In the genomic region with DNA sequence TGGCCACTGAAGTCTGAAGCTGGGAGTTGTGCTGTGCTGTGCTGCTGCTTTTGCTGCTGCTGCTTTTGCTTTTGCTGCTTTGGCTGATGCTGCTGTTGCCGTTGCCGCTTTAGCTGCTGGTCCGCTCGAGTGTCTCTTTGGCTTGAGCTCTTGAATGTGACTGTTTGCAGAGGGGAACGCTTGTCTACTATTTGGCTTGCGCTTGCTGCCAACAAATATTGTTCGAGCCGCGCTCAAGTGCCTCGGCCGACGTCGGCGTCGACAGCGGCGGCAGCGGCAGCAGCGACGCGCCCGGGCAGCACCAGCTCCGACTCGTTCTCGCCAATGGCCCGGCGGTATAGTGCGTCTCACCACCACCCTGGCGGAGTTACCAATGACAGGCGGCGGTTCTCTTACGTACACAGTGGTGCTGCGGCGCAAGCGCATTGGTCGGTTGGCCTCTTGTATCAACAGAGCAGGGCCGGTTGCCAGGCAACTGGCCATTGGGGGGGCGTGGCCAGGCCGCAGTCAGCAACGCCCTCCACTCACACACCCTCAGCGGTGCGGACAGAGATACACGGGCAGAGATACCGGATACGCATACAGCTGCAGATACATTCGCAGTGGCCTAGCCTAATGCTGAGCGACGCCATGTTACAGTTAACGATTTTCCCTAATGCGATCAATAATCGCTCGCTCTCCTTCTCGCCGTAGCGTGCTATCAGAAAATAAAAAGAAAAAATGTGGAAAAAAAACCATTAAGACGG, we compare ENCODE assay signal across 5 fruit fly cellular contexts.
TF ChIP-seq lines count a peak whose summit lies in the region.

A gene (minus strand): TSS at position 189 of the 746 bp plus-strand sequence.

- TF ChIP-seq CTCF in whole organism, embryonic (GFP tag; optimal IDR thresholded peaks at IDR 0.05; lab: Kevin White, UChicago) = peak; percentile 52

TF ChIP-seq in whole organism, adult, 20 proteins besides CTCF, POLR2A, EP300 and RAD21 (continues in another document):
- TF ChIP-seq Clk (GFP tag; optimal IDR thresholded peaks at IDR 0.05; lab: Kevin White, UChicago) = peak; percentile 97
- peak; percentile 97 for TF ChIP-seq CG11617 (GFP tag; optimal IDR thresholded peaks at IDR 0.05; lab: Kevin White, UChicago)
- peak; percentile 88 for TF ChIP-seq CG33017 (tag; optimal IDR thresholded peaks at IDR 0.05; lab: Kevin White, UChicago)
- TF ChIP-seq ovo (GFP tag; optimal IDR thresholded peaks at IDR 0.05; lab: Kevin White, UChicago) = peak; percentile 99
- peak; percentile 97 for TF ChIP-seq Mnt (GFP tag; optimal IDR thresholded peaks at IDR 0.05; lab: Kevin White, UChicago)
- peak; percentile 100 for TF ChIP-seq Crg-1 (GFP tag; optimal IDR thresholded peaks at IDR 0.05; lab: Kevin White, UChicago)
- peak; percentile 92 for TF ChIP-seq pad (GFP tag; optimal IDR thresholded peaks at IDR 0.05; lab: Kevin White, UChicago)
- no peak for TF ChIP-seq bab1 (GFP tag; optimal IDR thresholded peaks at IDR 0.05; lab: Kevin White, UChicago)
- TF ChIP-seq cic (GFP tag; optimal IDR thresholded peaks at IDR 0.05; lab: Kevin White, UChicago) = peak; percentile 98
- peak; percentile 98 for TF ChIP-seq CG7045 (GFP tag; optimal IDR thresholded peaks at IDR 0.05; lab: Kevin White, UChicago)
- no peak for TF ChIP-seq cnc (optimal IDR thresholded peaks at IDR 0.05; lab: Kevin White, UChicago)
- TF ChIP-seq kay (GFP tag; lab: Kevin White, UChicago; ENCODE audit: borderline replicate concordance) = peak; percentile 92
- TF ChIP-seq tj (GFP tag; optimal IDR thresholded peaks at IDR 0.05; lab: Kevin White, UChicago) = peak; percentile 79
- peak; percentile 96 for TF ChIP-seq Hr96 (GFP tag; optimal IDR thresholded peaks at IDR 0.05; lab: Kevin White, UChicago)
- TF ChIP-seq CG1620 (GFP tag; optimal IDR thresholded peaks at IDR 0.05; lab: Kevin White, UChicago) = peak; percentile 96
- peak; percentile 91 for TF ChIP-seq CG7101 (tag; optimal IDR thresholded peaks at IDR 0.05; lab: Kevin White, UChicago)

TF ChIP-seq in whole organism, embryonic, 481 proteins besides CTCF, POLR2A, EP300 and RAD21 (continues in another document):
- TF ChIP-seq Hmx (GFP tag; optimal IDR thresholded peaks at IDR 0.05; lab: Kevin White, UChicago) (no peak), Mrtf (GFP tag; IDR thresholded peaks at IDR 0.05; lab: Robert Waterston, UW) (no peak; the same call in 2 of the 3 replicates), CG17186 (GFP tag; optimal IDR thresholded peaks at IDR 0.05; lab: Kevin White, UChicago) (peak; percentile 93), ATbp (GFP tag; optimal IDR thresholded peaks at IDR 0.05; lab: Kevin White, UChicago) (peak; percentile 99), dysf (GFP tag; IDR thresholded peaks at IDR 0.05; lab: Robert Waterston, UW) (peak; percentile 66; the same call in 1 of the 3 replicates), Elba2 (GFP tag; optimal IDR thresholded peaks at IDR 0.05; lab: Kevin White, UChicago) (no peak), CG15696 (tag; optimal IDR thresholded peaks at IDR 0.05; lab: Kevin White, UChicago) (peak; percentile 81), Jarid2 (GFP tag; optimal IDR thresholded peaks at IDR 0.05; lab: Kevin White, UChicago) (peak; percentile 91), Nf-YA (GFP tag; IDR thresholded peaks at IDR 0.05; lab: Robert Waterston, UW) (peak; percentile 99), toy (GFP tag; IDR thresholded peaks at IDR 0.05; lab: Robert Waterston, UW) (0 out of 2 replicates have a peak, but pooled peaks have one; percentile 17), CG9817 (tag; optimal IDR thresholded peaks at IDR 0.05; lab: Kevin White, UChicago) (peak; percentile 49), zen (tag; optimal IDR thresholded peaks at IDR 0.05; lab: Kevin White, UChicago) (peak; percentile 85), CG15073 (GFP tag; optimal IDR thresholded peaks at IDR 0.05; lab: Kevin White, UChicago) (peak; percentile 5), CG18599 (GFP tag; optimal IDR thresholded peaks at IDR 0.05; lab: Kevin White, UChicago) (peak; percentile 99), CG33213 (GFP tag; optimal IDR thresholded peaks at IDR 0.05; lab: Kevin White, UChicago) (peak; percentile 95), h (optimal IDR thresholded peaks at IDR 0.05; lab: Kevin White, UChicago) (no peak)

TF ChIP-seq in whole organism, prepupa, 60 proteins besides CTCF, POLR2A, EP300 and RAD21 (continues in another document):
- TF ChIP-seq Sox15 (GFP tag; optimal IDR thresholded peaks at IDR 0.05; lab: Kevin White, UChicago) (no peak), Sox102F (GFP tag; optimal IDR thresholded peaks at IDR 0.05; lab: Kevin White, UChicago) (peak; percentile 65), lz (GFP tag; optimal IDR thresholded peaks at IDR 0.05; lab: Kevin White, UChicago) (peak; percentile 57), CG16779 (tag; optimal IDR thresholded peaks at IDR 0.05; lab: Kevin White, UChicago) (peak; percentile 40), CG6163 (GFP tag; IDR thresholded peaks at IDR 0.05; lab: Robert Waterston, UW) (peak; percentile 84), CG7368 (GFP tag; optimal IDR thresholded peaks at IDR 0.05; lab: Kevin White, UChicago) (peak; percentile 83), CG32006 (GFP tag; optimal IDR thresholded peaks at IDR 0.05; lab: Kevin White, UChicago) (peak; percentile 61), CG4318 (GFP tag; optimal IDR thresholded peaks at IDR 0.05; lab: Kevin White, UChicago) (no peak), fd59A (GFP tag; optimal IDR thresholded peaks at IDR 0.05; lab: Kevin White, UChicago) (peak; percentile 48), Gug (GFP tag; IDR thresholded peaks at IDR 0.05; lab: Robert Waterston, UW) (no peak), CG31627 (GFP tag; optimal IDR thresholded peaks at IDR 0.05; lab: Kevin White, UChicago) (peak; percentile 18), CG9139 (GFP tag; optimal IDR thresholded peaks at IDR 0.05; lab: Kevin White, UChicago) (peak; percentile 85), cyc (GFP tag; optimal IDR thresholded peaks at IDR 0.05; lab: Kevin White, UChicago) (peak; percentile 28), CG15336 (GFP tag; IDR thresholded peaks at IDR 0.05; lab: Robert Waterston, UW) (no peak), CG6854 (GFP tag; optimal IDR thresholded peaks at IDR 0.05; lab: Kevin White, UChicago) (peak; percentile 67), Lpt (GFP tag; optimal IDR thresholded peaks at IDR 0.05; lab: Kevin White, UChicago) (peak; percentile 18), spab (GFP tag; optimal IDR thresholded peaks at IDR 0.05; lab: Kevin White, UChicago) (peak; percentile 72)

TF ChIP-seq in whole organism, pupa, 21 proteins besides CTCF, POLR2A, EP300 and RAD21 (continues in another document):
- peak; percentile 70 for TF ChIP-seq Snoo (tag; optimal IDR thresholded peaks at IDR 0.05; lab: Kevin White, UChicago)
- no peak for TF ChIP-seq D1 (tag; optimal IDR thresholded peaks at IDR 0.05; lab: Kevin White, UChicago)
- TF ChIP-seq CG8159 (tag; optimal IDR thresholded peaks at IDR 0.05; lab: Kevin White, UChicago) = peak; percentile 49
- TF ChIP-seq CG8301 (tag; optimal IDR thresholded peaks at IDR 0.05; lab: Kevin White, UChicago) = peak; percentile 19
- TF ChIP-seq gl (tag; optimal IDR thresholded peaks at IDR 0.05; lab: Kevin White, UChicago) = peak; percentile 68
- peak; percentile 78; the same call in 2 of the 3 replicates for TF ChIP-seq fd96Ca (GFP tag; IDR thresholded peaks at IDR 0.05; lab: Robert Waterston, UW)
- peak; percentile 74 for TF ChIP-seq Ets98B (GFP tag; IDR thresholded peaks at IDR 0.05; lab: Robert Waterston, UW)
- TF ChIP-seq CG15710 (tag; optimal IDR thresholded peaks at IDR 0.05; lab: Kevin White, UChicago) = peak; percentile 4
- TF ChIP-seq CG34367 (tag; optimal IDR thresholded peaks at IDR 0.05; lab: Kevin White, UChicago) = no peak
- peak; percentile 66 for TF ChIP-seq CG32121 (GFP tag; IDR thresholded peaks at IDR 0.05; lab: Robert Waterston, UW)
- TF ChIP-seq CG4496 (GFP tag; IDR thresholded peaks at IDR 0.05; lab: Robert Waterston, UW) = peak; percentile 67; the same call in 2 of the 3 replicates
- TF ChIP-seq CG10348 (GFP tag; IDR thresholded peaks at IDR 0.05; lab: Robert Waterston, UW) = no peak
- TF ChIP-seq EcR (GFP tag; optimal IDR thresholded peaks at IDR 0.05; lab: Kevin White, UChicago) = no peak
- TF ChIP-seq rn (GFP tag; IDR thresholded peaks at IDR 0.05; lab: Robert Waterston, UW) = no peak
- TF ChIP-seq CG14655 (GFP tag; optimal IDR thresholded peaks at IDR 0.05; lab: Kevin White, UChicago) = peak; percentile 50
- peak; percentile 74 for TF ChIP-seq Pif1A (GFP tag; optimal IDR thresholded peaks at IDR 0.05; lab: Kevin White, UChicago)
- TF ChIP-seq Pif1B (GFP tag; optimal IDR thresholded peaks at IDR 0.05; lab: Kevin White, UChicago) = peak; percentile 66
- no peak for TF ChIP-seq CG17806 (tag; optimal IDR thresholded peaks at IDR 0.05; lab: Kevin White, UChicago)
- TF ChIP-seq CG13204 (GFP tag; optimal IDR thresholded peaks at IDR 0.05; lab: Kevin White, UChicago) = peak; percentile 26

TF ChIP-seq in whole organism, wandering third instar larva, 38 proteins besides CTCF, POLR2A, EP300 and RAD21 (continues in another document):
- TF ChIP-seq fru (GFP tag; optimal IDR thresholded peaks at IDR 0.05; lab: Kevin White, UChicago) (peak; percentile 95), Abd-B (GFP tag; optimal IDR thresholded peaks at IDR 0.05; lab: Kevin White, UChicago) (no peak), Dfd (GFP tag; optimal IDR thresholded peaks at IDR 0.05; lab: Kevin White, UChicago) (no peak), Jra (GFP tag; optimal IDR thresholded peaks at IDR 0.05; lab: Kevin White, UChicago) (peak; percentile 99), Hnf4 (GFP tag; optimal IDR thresholded peaks at IDR 0.05; lab: Kevin White, UChicago) (peak; percentile 99), Hr78 (GFP tag; optimal IDR thresholded peaks at IDR 0.05; lab: Kevin White, UChicago) (no peak), CrebA (GFP tag; optimal IDR thresholded peaks at IDR 0.05; lab: Kevin White, UChicago; ENCODE audit: borderline replicate concordance) (peak; percentile 36), HLH106 (tag; optimal IDR thresholded peaks at IDR 0.05; lab: Kevin White, UChicago) (peak; percentile 67), CG9705 (GFP tag; optimal IDR thresholded peaks at IDR 0.05; lab: Kevin White, UChicago) (peak; percentile 88), sage (GFP tag; optimal IDR thresholded peaks at IDR 0.05; lab: Kevin White, UChicago) (peak; percentile 55), h (GFP tag; optimal IDR thresholded peaks at IDR 0.05; lab: Kevin White, UChicago) (peak; percentile 98), pan (optimal IDR thresholded peaks at IDR 0.05; lab: Kevin White, UChicago) (no peak), Myc (optimal IDR thresholded peaks at IDR 0.05; lab: Kevin White, UChicago) (no peak), GATAd (GFP tag; optimal IDR thresholded peaks at IDR 0.05; lab: Kevin White, UChicago) (peak; percentile 94), Hr83 (GFP tag; optimal IDR thresholded peaks at IDR 0.05; lab: Kevin White, UChicago; ENCODE audit: poor library complexity, severe bottlenecking) (peak; percentile 100), lola (GFP tag; optimal IDR thresholded peaks at IDR 0.05; lab: Kevin White, UChicago) (no peak), Rel (GFP tag; optimal IDR thresholded peaks at IDR 0.05; lab: Kevin White, UChicago) (peak; percentile 83), Rel (tag; optimal IDR thresholded peaks at IDR 0.05; lab: Kevin White, UChicago) (peak; percentile 49), rgr (GFP tag; optimal IDR thresholded peaks at IDR 0.05; lab: Kevin White, UChicago) (peak; percentile 99), OdsH (GFP tag; optimal IDR thresholded peaks at IDR 0.05; lab: Kevin White, UChicago) (peak; percentile 98), N (GFP tag; optimal IDR thresholded peaks at IDR 0.05; lab: Kevin White, UChicago) (no peak)
